Worm (Caenorhabditis elegans) whole organism, L1 larva: ENCODE measurements around the gene mrpl-46.

ENCODE experiments used
- aly-2 ChIP-seq: fragments of 150-350 bp; optimal IDR thresholded peaks from 2 replicates; lab custom pipeline; 2014; ENCODE audit warnings: missing biosample characterization, missing genetic modification characterization
- dpl-1 ChIP-seq, 3 experiments: fragments of 150-350 bp in 2 of 3; sonication (generic microtip) in 1 of 3; optimal IDR thresholded peaks; 2 replicates each; lab custom pipeline; 2014 to 2017; ENCODE audit warnings: missing biosample characterization in 3 of 3, missing genetic modification characterization in 3 of 3, missing genetic modification reagents in 3 of 3
- elt-2 ChIP-seq: sonication (generic microtip); optimal IDR thresholded peaks from 2 replicates; lab custom pipeline; 2016; ENCODE audit warnings: missing genetic modification characterization, mild to moderate bottlenecking, inconsistent platforms, missing compliant biosample characterization, missing genetic modification reagents
- fkh-10 ChIP-seq: sonication (generic microtip); optimal IDR thresholded peaks from 2 replicates; lab custom pipeline; 2017; ENCODE audit warnings: missing biosample characterization, missing genetic modification reagents, missing genetic modification characterization
- hpl-2 ChIP-seq: fragments of 150-350 bp; optimal IDR thresholded peaks from 2 replicates; lab custom pipeline; 2014; ENCODE audit warnings: missing biosample characterization, missing genetic modification reagents, missing genetic modification characterization
- lin-35 ChIP-seq, 2 experiments: fragments of 150-350 bp; optimal IDR thresholded peaks; 2 replicates each; lab custom pipeline; 2014; ENCODE audit warnings: missing biosample characterization in 2 of 2, missing genetic modification characterization in 2 of 2, missing genetic modification reagents in 2 of 2
- lir-3 ChIP-seq: sonication (generic microtip); optimal IDR thresholded peaks from 2 replicates; lab custom pipeline; 2016; ENCODE audit warnings: mild to moderate bottlenecking, missing genetic modification characterization, moderate library complexity, missing compliant biosample characterization; ENCODE audit not compliant: poor library complexity
- unc-130 ChIP-seq: fragments of 150-350 bp; optimal IDR thresholded peaks from 2 replicates; lab custom pipeline; 2017; ENCODE audit warnings: missing biosample characterization, missing genetic modification characterization, inconsistent platforms
- unc-62 ChIP-seq: fragments of 150-350 bp; optimal IDR thresholded peaks from 2 replicates; lab custom pipeline; 2014; ENCODE audit warnings: missing biosample characterization, missing genetic modification reagents, missing genetic modification characterization

DNA sequence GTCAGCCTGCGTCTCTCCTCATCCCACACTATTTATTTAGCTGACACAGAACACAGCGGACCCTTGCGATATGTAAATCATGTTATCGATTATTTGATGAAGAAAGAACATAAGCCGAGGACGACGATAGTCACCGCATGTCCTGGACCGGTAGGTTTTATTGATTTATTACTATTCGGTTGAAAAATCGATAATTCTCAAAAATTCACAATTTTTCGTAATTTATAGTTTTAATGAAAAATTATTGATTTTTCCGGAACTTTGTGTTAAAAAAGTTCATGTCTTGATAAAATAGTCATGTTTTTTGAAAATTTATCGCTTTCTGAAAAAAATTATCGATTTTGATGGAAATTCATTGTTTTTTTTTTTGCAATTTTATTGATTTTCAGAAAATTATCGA, 47.6 kb downstream of the mrpl-46 start:
- no peak for TF ChIP-seq fkh-10 (GFP tag; lab: Kevin White, UChicago)
- no peak for TF ChIP-seq hpl-2 (GFP tag; lab: Kevin White, UChicago)
- no peak for TF ChIP-seq unc-62 (GFP tag; lab: Kevin White, UChicago)
- no peak for TF ChIP-seq aly-2 (tag; lab: Kevin White, UChicago)
- TF ChIP-seq dpl-1 (GFP tag; optimal IDR thresholded peaks at IDR 0.05; lab: Kevin White, UChicago) = no peak
- no peak for TF ChIP-seq elt-2
- no peak for TF ChIP-seq unc-130 (tag; lab: Kevin White, UChicago)
- TF ChIP-seq lin-35 (GFP tag; optimal IDR thresholded peaks at IDR 0.05; lab: Kevin White, UChicago) = no peak
- TF ChIP-seq lir-3 (tag; lab: Kevin White, UChicago) = no peak
